Worm (Caenorhabditis elegans) whole organism, L2 larva: ENCODE data around the gene F36A4.2.

Experiments used
- R02D3.7 ChIP-seq: fragments of 150-350 bp; optimal IDR thresholded peaks from 2 replicates; lab custom pipeline; 2014; ENCODE audit warnings: missing biosample characterization, missing genetic modification characterization
- aly-2 ChIP-seq: fragments of 150-350 bp; optimal IDR thresholded peaks from 2 replicates; lab custom pipeline; 2014; ENCODE audit warnings: missing biosample characterization, missing genetic modification characterization
- ama-1 ChIP-seq: fragments of 150-350 bp; optimal IDR thresholded peaks from 2 replicates; lab custom pipeline; 2018; ENCODE audit warnings: inconsistent platforms
- egl-27 ChIP-seq: sonication (generic microtip); optimal IDR thresholded peaks from 3 replicates; lab custom pipeline; 2017; ENCODE audit warnings: missing biosample characterization, missing genetic modification reagents, missing genetic modification characterization
- fos-1 ChIP-seq: fragments of 150-350 bp; optimal IDR thresholded peaks from 2 replicates; lab custom pipeline; 2014; ENCODE audit warnings: missing biosample characterization, missing genetic modification characterization
- lin-11 ChIP-seq: fragments of 150-350 bp; sonication (generic microtip); optimal IDR thresholded peaks from 2 replicates; lab custom pipeline; 2014; ENCODE audit warnings: missing biosample characterization, missing genetic modification characterization, inconsistent platforms, mixed read lengths
- lsy-2 ChIP-seq, 2 experiments: fragments of 150-350 bp in 1 of 2; sonication (generic microtip) in 1 of 2; optimal IDR thresholded peaks; 2 replicates each; lab custom pipeline; 2014 to 2017; ENCODE audit warnings: missing biosample characterization in 2 of 2, missing genetic modification characterization in 2 of 2
- mab-5 ChIP-seq: fragments of 150-350 bp; optimal IDR thresholded peaks from 2 replicates; lab custom pipeline; 2014; ENCODE audit warnings: missing biosample characterization, missing genetic modification characterization
- mdl-1 ChIP-seq, 2 experiments: fragments of 150-350 bp in 1 of 2; sonication (generic microtip) in 1 of 2; optimal IDR thresholded peaks; 2 replicates each; lab custom pipeline; 2017; ENCODE audit warnings: missing biosample characterization in 2 of 2, missing genetic modification characterization in 2 of 2
- nhr-11 ChIP-seq: fragments of 150-350 bp; optimal IDR thresholded peaks from 2 replicates; lab custom pipeline; 2014; ENCODE audit warnings: missing biosample characterization, missing genetic modification characterization
- unc-39 ChIP-seq: fragments of 150-350 bp; optimal IDR thresholded peaks from 2 replicates; lab custom pipeline; 2014; ENCODE audit warnings: missing biosample characterization, missing genetic modification characterization
- zag-1 ChIP-seq: fragments of 150-350 bp; optimal IDR thresholded peaks from 2 replicates; lab custom pipeline; 2014; ENCODE audit warnings: missing biosample characterization, missing genetic modification characterization
- ztf-11 ChIP-seq: sonication (generic microtip); optimal IDR thresholded peaks from 2 replicates; lab custom pipeline; 2017; ENCODE audit warnings: missing biosample characterization, missing genetic modification characterization

DNA sequence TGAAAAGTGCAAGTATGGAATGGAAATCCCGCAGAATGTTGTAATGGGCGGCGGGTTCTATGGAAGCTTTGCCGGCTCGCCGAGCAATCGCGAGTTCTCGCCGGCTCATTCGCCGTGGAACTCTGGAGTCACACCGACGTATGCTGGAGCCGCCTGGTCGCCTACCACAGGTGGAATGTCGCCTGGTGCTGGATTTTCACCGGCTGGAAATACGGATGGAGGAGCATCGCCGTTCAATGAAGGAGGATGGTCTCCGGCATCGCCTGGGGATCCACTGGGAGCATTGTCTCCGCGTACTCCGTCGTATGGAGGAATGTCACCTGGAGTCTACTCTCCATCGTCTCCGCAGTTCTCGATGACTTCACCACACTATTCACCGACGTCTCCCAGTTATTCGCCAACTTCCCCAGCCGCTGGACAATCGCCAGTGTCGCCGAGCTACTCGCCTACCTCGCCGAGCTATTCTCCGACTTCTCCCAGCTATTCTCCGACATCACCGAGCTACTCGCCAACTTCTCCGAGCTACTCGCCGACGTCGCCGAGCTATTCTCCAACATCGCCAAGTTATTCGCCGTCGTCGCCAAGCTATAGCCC lies 15.9 kb upstream of the F36A4.2 start:
- TF ChIP-seq zag-1, result no peak
- TF ChIP-seq ztf-11, result no peak
- TF ChIP-seq egl-27 (tag; lab: Kevin White, UChicago), result no peak
- no peak for TF ChIP-seq nhr-11 (tag; lab: Kevin White, UChicago)
- no peak for TF ChIP-seq lsy-2 (tag; optimal IDR thresholded peaks at IDR 0.05; lab: Kevin White, UChicago)
- no peak for TF ChIP-seq R02D3.7 (tag; lab: Kevin White, UChicago)
- TF ChIP-seq ama-1 (lab: Kevin White, UChicago), result no peak
- no peak for TF ChIP-seq unc-39 (tag; lab: Kevin White, UChicago)
- no peak for TF ChIP-seq mdl-1 (tag; optimal IDR thresholded peaks at IDR 0.05; lab: Kevin White, UChicago)
- TF ChIP-seq lin-11 (tag; lab: Kevin White, UChicago), result no peak
- TF ChIP-seq fos-1 (tag; lab: Kevin White, UChicago), result no peak
- no peak for TF ChIP-seq mab-5
- TF ChIP-seq aly-2 (tag; lab: Kevin White, UChicago), result no peak
